Fruit fly (Drosophila melanogaster) whole organism, embryonic: ENCODE results near the gene kz.
A peak's percentile ranks its signal among the peaks of the same experiment; 100 is the strongest.

Source experiments
- Atf6 ChIP-seq: fragments of 200-800 bp; sonication (Bioruptor generic); IDR thresholded peaks from 2 replicates; pipeline ENCODE4 v1.3.6; 2022; ENCODE audit warnings: missing biosample characterization, missing genetic modification characterization
- B-H2 ChIP-seq: fragments of 200-800 bp; sonication (Bioruptor generic); optimal IDR thresholded peaks from 2 replicates; lab custom pipeline; 2018; ENCODE audit warnings: missing biosample characterization, mild to moderate bottlenecking, missing genetic modification characterization
- C15 ChIP-seq: fragments of 200-800 bp; sonication (Bioruptor generic); IDR thresholded peaks from 3 replicates; pipeline ENCODE4 v1.3.6; 2022; ENCODE audit warnings: missing biosample characterization, missing genetic modification characterization
- CG10462 ChIP-seq: fragments of 200-800 bp; sonication (Bioruptor generic); optimal IDR thresholded peaks from 2 replicates; lab custom pipeline; 2016; ENCODE audit warnings: missing biosample characterization, missing genetic modification characterization
- CG10654 ChIP-seq: fragments of 200-800 bp; sonication (Bioruptor generic); optimal IDR thresholded peaks from 2 replicates; lab custom pipeline; 2016; ENCODE audit warnings: missing biosample characterization, missing genetic modification characterization
- CG11695 ChIP-seq: fragments of 200-800 bp; sonication (Bioruptor generic); IDR thresholded peaks from 3 replicates; pipeline ENCODE4 v1.3.6; 2022; ENCODE audit warnings: missing biosample characterization, missing genetic modification characterization
- CG15269 ChIP-seq: fragments of 200-800 bp; sonication (Bioruptor generic); optimal IDR thresholded peaks from 2 replicates; lab custom pipeline; 2018; ENCODE audit warnings: missing biosample characterization, mild to moderate bottlenecking, missing genetic modification characterization, moderate library complexity
- CG15514 ChIP-seq: fragments of 200-800 bp; sonication (Bioruptor generic); optimal IDR thresholded peaks from 3 replicates; lab custom pipeline; 2017; ENCODE audit warnings: missing biosample characterization, missing genetic modification characterization, mild to moderate bottlenecking, moderate library complexity, missing genetic modification reagents
- CG18764 ChIP-seq: fragments of 200-800 bp; sonication (Bioruptor generic); optimal IDR thresholded peaks from 3 replicates; lab custom pipeline; 2016; ENCODE audit warnings: missing biosample characterization, missing genetic modification characterization
- CG3281 ChIP-seq: fragments of 200-800 bp; sonication (Bioruptor generic); optimal IDR thresholded peaks from 3 replicates; lab custom pipeline; 2017; ENCODE audit warnings: missing biosample characterization, mild to moderate bottlenecking, missing genetic modification characterization
- CG3995 ChIP-seq: fragments of 200-800 bp; sonication (Bioruptor generic); optimal IDR thresholded peaks from 3 replicates; lab custom pipeline; 2016; ENCODE audit warnings: missing biosample characterization, missing genetic modification characterization
- CG4328 ChIP-seq: fragments of 200-800 bp; sonication (Bioruptor generic); optimal IDR thresholded peaks from 3 replicates; lab custom pipeline; 2017; ENCODE audit warnings: missing biosample characterization, missing genetic modification reagents, missing genetic modification characterization
- CG4424 ChIP-seq: fragments of 200-800 bp; sonication (Bioruptor generic); optimal IDR thresholded peaks from 3 replicates; lab custom pipeline; 2016; ENCODE audit warnings: missing biosample characterization, missing genetic modification characterization
- CG5180 ChIP-seq: fragments of 200-800 bp; sonication (Bioruptor generic); optimal IDR thresholded peaks from 3 replicates; lab custom pipeline; 2017; ENCODE audit warnings: missing biosample characterization, missing genetic modification characterization, mild to moderate bottlenecking, moderate library complexity, missing genetic modification reagents
- CG6654 ChIP-seq: fragments of 200-800 bp; sonication (Bioruptor generic); optimal IDR thresholded peaks from 2 replicates; lab custom pipeline; 2017; ENCODE audit warnings: missing biosample characterization, mild to moderate bottlenecking, missing genetic modification characterization
- CG6683 ChIP-seq: fragments of 200-800 bp; sonication (Bioruptor generic); optimal IDR thresholded peaks from 2 replicates; lab custom pipeline; 2017; ENCODE audit warnings: missing biosample characterization, mild to moderate bottlenecking, missing genetic modification characterization, missing genetic modification reagents
- CG6791 ChIP-seq: fragments of 200-800 bp; sonication (Bioruptor generic); IDR thresholded peaks from 3 replicates; pipeline ENCODE4 v1.3.6; 2022; ENCODE audit warnings: missing biosample characterization, missing genetic modification characterization; ENCODE audit not compliant: partially characterized antibody
- CG7745 ChIP-seq: fragments of 200-800 bp; sonication (Bioruptor generic); optimal IDR thresholded peaks from 2 replicates; lab custom pipeline; 2018; ENCODE audit warnings: missing biosample characterization, mild to moderate bottlenecking, missing genetic modification characterization, moderate library complexity
- CG8388 ChIP-seq: fragments of 200-800 bp; sonication (Bioruptor generic); optimal IDR thresholded peaks from 2 replicates; lab custom pipeline; 2019; ENCODE audit warnings: missing biosample characterization, mild to moderate bottlenecking, missing genetic modification characterization, moderate library complexity
- D ChIP-seq, 2 experiments: fragments of 200-800 bp in 1 of 2; fragments of >200 bp in 1 of 2; sonication (Bioruptor generic) in 1 of 2; optimal IDR thresholded peaks; 2 replicates in 1 of 2; 3 replicates in 1 of 2; lab custom pipeline; 2017; ENCODE audit warnings: mild to moderate bottlenecking in 1 of 2, missing biosample characterization in 1 of 2, missing genetic modification characterization in 1 of 2, missing genetic modification reagents in 1 of 2
- D19A ChIP-seq: fragments of 200-800 bp; optimal IDR thresholded peaks from 3 replicates; lab custom pipeline; 2019; ENCODE audit warnings: missing biosample characterization, mild to moderate bottlenecking, missing genetic modification characterization, moderate library complexity
- Dll ChIP-seq: fragments of 200-800 bp; sonication (Bioruptor generic); IDR thresholded peaks from 4 replicates; pipeline ENCODE4 v1.3.6; 2022; ENCODE audit warnings: missing biosample characterization, missing genetic modification characterization; ENCODE audit not compliant: partially characterized antibody
- Dref ChIP-seq: fragments of 200-800 bp; sonication (Bioruptor generic); IDR thresholded peaks from 2 replicates; pipeline ENCODE4 v1.3.6; 2022; ENCODE audit warnings: missing biosample characterization, missing genetic modification characterization
- Fer3 ChIP-seq: fragments of 200-800 bp; sonication (Bioruptor generic); optimal IDR thresholded peaks from 2 replicates; lab custom pipeline; 2018; ENCODE audit warnings: missing biosample characterization, mild to moderate bottlenecking, missing genetic modification characterization, moderate library complexity
- HLH3B ChIP-seq: fragments of 200-800 bp; sonication (Bioruptor generic); IDR thresholded peaks from 2 replicates; pipeline ENCODE4 v1.3.6; 2022; ENCODE audit warnings: missing biosample characterization, missing genetic modification characterization
- HLH4C ChIP-seq: fragments of 200-800 bp; sonication (Bioruptor generic); IDR thresholded peaks from 3 replicates; pipeline ENCODE4 v1.3.6; 2022; ENCODE audit warnings: missing biosample characterization, missing genetic modification characterization; ENCODE audit not compliant: partially characterized antibody
- Hmr ChIP-seq: fragments of 200-800 bp; sonication (Bioruptor generic); optimal IDR thresholded peaks from 3 replicates; lab custom pipeline; 2017; ENCODE audit warnings: mild to moderate bottlenecking, missing biosample characterization, missing genetic modification reagents, missing genetic modification characterization
- MTF-1 ChIP-seq: fragments of 200-800 bp; sonication (Bioruptor generic); optimal IDR thresholded peaks from 2 replicates; lab custom pipeline; 2018; ENCODE audit warnings: missing biosample characterization, mild to moderate bottlenecking, missing genetic modification characterization, borderline replicate concordance
- Nf-YA ChIP-seq: fragments of 200-800 bp; sonication (Bioruptor generic); IDR thresholded peaks from 2 replicates; pipeline ENCODE4 v1.3.6; 2022; ENCODE audit warnings: missing biosample characterization, missing genetic modification characterization
- Vsx1 ChIP-seq: fragments of 200-800 bp; sonication (Bioruptor generic); optimal IDR thresholded peaks from 2 replicates; lab custom pipeline; 2017; ENCODE audit warnings: missing biosample characterization, mild to moderate bottlenecking, missing genetic modification characterization, missing genetic modification reagents
- YL-1 ChIP-seq: fragments of 200-800 bp; sonication (Bioruptor generic); optimal IDR thresholded peaks from 3 replicates; lab custom pipeline; 2017; ENCODE audit warnings: missing biosample characterization, mild to moderate bottlenecking, missing genetic modification characterization
- abd-A ChIP-seq: fragments of 200-800 bp; sonication (Bioruptor generic); optimal IDR thresholded peaks from 3 replicates; lab custom pipeline; 2019; ENCODE audit warnings: missing biosample characterization, mild to moderate bottlenecking, missing genetic modification characterization, moderate library complexity
- al ChIP-seq: fragments of 200-800 bp; sonication (Bioruptor generic); IDR thresholded peaks from 2 replicates; pipeline ENCODE4 v1.3.6; 2022; ENCODE audit warnings: missing biosample characterization, missing genetic modification characterization
- bcd ChIP-seq: fragments of 200-800 bp; sonication (Bioruptor generic); optimal IDR thresholded peaks from 2 replicates; lab custom pipeline; 2017; ENCODE audit warnings: missing biosample characterization, mild to moderate bottlenecking, missing genetic modification characterization
- btn ChIP-seq: fragments of 200-800 bp; sonication (Bioruptor generic); optimal IDR thresholded peaks from 2 replicates; lab custom pipeline; 2016; ENCODE audit warnings: missing biosample characterization, missing genetic modification characterization
- cad ChIP-seq: fragments of >200 bp; optimal IDR thresholded peaks from 2 replicates; lab custom pipeline; 2017; ENCODE audit warnings: missing biosample characterization, missing genetic modification characterization
- dmrt11E ChIP-seq: fragments of 200-800 bp; sonication (Bioruptor generic); optimal IDR thresholded peaks from 3 replicates; lab custom pipeline; 2018; ENCODE audit warnings: missing biosample characterization, mild to moderate bottlenecking, missing genetic modification characterization, moderate library complexity
- dmrt99B ChIP-seq: fragments of 200-800 bp; sonication (Bioruptor generic); optimal IDR thresholded peaks from 2 replicates; lab custom pipeline; 2018; ENCODE audit warnings: missing biosample characterization, mild to moderate bottlenecking, missing genetic modification characterization, moderate library complexity
- fru ChIP-seq: fragments of >200 bp; optimal IDR thresholded peaks from 2 replicates; lab custom pipeline; 2017
- gsb ChIP-seq: fragments of 200-800 bp; sonication (Bioruptor generic); IDR thresholded peaks from 2 replicates; pipeline ENCODE4 v1.3.6; 2022; ENCODE audit warnings: missing biosample characterization, missing genetic modification characterization
- gt ChIP-seq: fragments of 200-800 bp; sonication (Bioruptor generic); IDR thresholded peaks from 2 replicates; pipeline ENCODE4 v1.3.6; 2022; ENCODE audit warnings: missing biosample characterization, missing genetic modification characterization
- hth ChIP-seq: fragments of >200 bp; optimal IDR thresholded peaks from 2 replicates; lab custom pipeline; 2017; ENCODE audit warnings: inconsistent platforms
- pan ChIP-seq, 4 experiments: fragments of >200 bp in 3 of 4; fragments of 200-800 bp in 1 of 4; sonication (Bioruptor generic) in 1 of 4; optimal IDR thresholded peaks in 3 of 4; IDR thresholded peaks in 1 of 4; 2 replicates each; pipeline versions ENCODE4 v1.3.6 to Lab custom; 2017 to 2022; ENCODE audit warnings: missing biosample characterization in 2 of 4, missing genetic modification characterization in 2 of 4, mixed read lengths in 1 of 4
- pita ChIP-seq: fragments of 200-800 bp; sonication (Bioruptor generic); optimal IDR thresholded peaks from 2 replicates; lab custom pipeline; 2017; ENCODE audit warnings: missing biosample characterization, mild to moderate bottlenecking, missing genetic modification characterization
- seq ChIP-seq: fragments of 200-800 bp; sonication (Bioruptor generic); IDR thresholded peaks from 2 replicates; pipeline ENCODE4 v1.3.6; 2022; ENCODE audit warnings: missing biosample characterization, missing genetic modification characterization
- ssp ChIP-seq: fragments of 200-800 bp; sonication (Bioruptor generic); IDR thresholded peaks from 2 replicates; pipeline ENCODE4 v1.3.6; 2022; ENCODE audit warnings: missing biosample characterization, missing genetic modification characterization
- stwl ChIP-seq: fragments of 200-800 bp; sonication (Bioruptor generic); optimal IDR thresholded peaks from 3 replicates; lab custom pipeline; 2018; ENCODE audit warnings: missing biosample characterization, mild to moderate bottlenecking, missing genetic modification characterization, moderate library complexity
- ttk ChIP-seq: fragments of 200-800 bp; sonication (Bioruptor generic); IDR thresholded peaks from 2 replicates; pipeline ENCODE4 v2.1.2; 2022; ENCODE audit warnings: missing biosample characterization, missing genetic modification characterization
- usp ChIP-seq: fragments of >200 bp; optimal IDR thresholded peaks from 2 replicates; lab custom pipeline; 2017; ENCODE audit warnings: missing biosample characterization, missing genetic modification characterization
- wek ChIP-seq: fragments of 200-800 bp; sonication (Bioruptor generic); optimal IDR thresholded peaks from 3 replicates; lab custom pipeline; 2018; ENCODE audit warnings: missing biosample characterization, mild to moderate bottlenecking, missing genetic modification characterization, moderate library complexity

kz gene

dm6 chrX:2274704-2275199 lies 32.9 kb upstream of the kz start, which contains the start of gene Grp170 (continued):
- TF ChIP-seq pan (optimal IDR thresholded peaks at IDR 0.05; lab: Kevin White, UChicago) (no peak), pan (GFP tag; optimal IDR thresholded peaks at IDR 0.05 in 1 of 2, IDR thresholded peaks at IDR 0.05 in 1 of 2) (no peak), Dll (GFP tag; lab: Robert Waterston, UW) (peak; percentile 86), CG6683 (GFP tag; lab: Kevin White, UChicago) (peak; percentile 1), CG6654 (GFP tag; lab: Kevin White, UChicago) (no peak), dmrt99B (tag; lab: Kevin White, UChicago) (no peak), CG8388 (GFP tag; lab: Kevin White, UChicago) (no peak), CG10654 (GFP tag; lab: Kevin White, UChicago) (no peak), pita (no peak), gsb (no peak), bcd (GFP tag; lab: Kevin White, UChicago) (no peak), HLH4C (GFP tag; lab: Robert Waterston, UW) (peak; percentile 70), CG5180 (GFP tag; lab: Kevin White, UChicago) (no peak), Hmr (peak; percentile 31), usp (GFP tag; lab: Kevin White, UChicago) (no peak), CG15269 (tag; lab: Kevin White, UChicago) (no peak), HLH3B (GFP tag; lab: Robert Waterston, UW) (no peak), MTF-1 (GFP tag; lab: Kevin White, UChicago) (no peak), abd-A (tag; lab: Kevin White, UChicago) (no peak), al (GFP tag; lab: Robert Waterston, UW) (no peak), CG3281 (GFP tag; lab: Kevin White, UChicago) (no peak), gt (no peak), D19A (tag; lab: Kevin White, UChicago) (no peak), hth (no peak), CG3995 (GFP tag; lab: Kevin White, UChicago) (no peak), wek (no peak), CG15514 (peak; percentile 82), YL-1 (GFP tag; lab: Kevin White, UChicago) (peak; percentile 80), dmrt11E (no peak), Vsx1 (no peak), CG7745 (no peak), CG11695 (GFP tag; lab: Robert Waterston, UW) (no peak), btn (GFP tag; lab: Kevin White, UChicago) (no peak), D (optimal IDR thresholded peaks at IDR 0.05; lab: Kevin White, UChicago) (no peak), D (GFP tag; optimal IDR thresholded peaks at IDR 0.05; lab: Kevin White, UChicago) (no peak), Fer3 (tag; lab: Kevin White, UChicago) (no peak), CG4424 (GFP tag; lab: Kevin White, UChicago) (no peak), CG10462 (no peak), Dref (GFP tag; lab: Robert Waterston, UW) (peak; percentile 92), Atf6 (GFP tag; lab: Robert Waterston, UW) (no peak), ttk (GFP tag; lab: Robert Waterston, UW) (no peak), Nf-YA (GFP tag; lab: Robert Waterston, UW) (no peak), cad (GFP tag; lab: Kevin White, UChicago) (no peak), B-H2 (GFP tag; lab: Kevin White, UChicago) (no peak), CG4328 (no peak), ssp (GFP tag; lab: Robert Waterston, UW) (no peak), C15 (GFP tag; lab: Robert Waterston, UW) (no peak), CG6791 (GFP tag; lab: Robert Waterston, UW) (peak; percentile 95), fru (lab: Kevin White, UChicago) (no peak), stwl (tag; lab: Kevin White, UChicago) (peak; percentile 52), CG18764 (no peak), seq (GFP tag; lab: Robert Waterston, UW) (no peak)
